Worm (Caenorhabditis elegans) whole organism, L1 larva: ENCODE measurements around the gene gadr-3.

Experiments
- C04F5.9 ChIP-seq: sonication (generic microtip); optimal IDR thresholded peaks from 2 replicates; lab custom pipeline; 2016; ENCODE audit warnings: missing genetic modification characterization, missing compliant biosample characterization
- C16A3.4 ChIP-seq: fragments of 150-350 bp; optimal IDR thresholded peaks from 2 replicates; lab custom pipeline; 2014; ENCODE audit warnings: missing biosample characterization, missing genetic modification characterization
- aha-1 ChIP-seq: fragments of 150-350 bp; optimal IDR thresholded peaks from 2 replicates; lab custom pipeline; 2014; ENCODE audit warnings: missing biosample characterization, missing genetic modification characterization
- ama-1 ChIP-seq: fragments of 150-350 bp; optimal IDR thresholded peaks from 2 replicates; lab custom pipeline; 2014
- ceh-63 ChIP-seq: fragments of 200-800 bp; sonication (Bioruptor generic); optimal IDR thresholded peaks from 2 replicates; lab custom pipeline; 2018; ENCODE audit warnings: mild to moderate bottlenecking, missing genetic modification characterization, missing compliant biosample characterization
- ceh-8 ChIP-seq: fragments of 200-800 bp; sonication (Bioruptor generic); optimal IDR thresholded peaks from 2 replicates; lab custom pipeline; 2018; ENCODE audit warnings: mild to moderate bottlenecking, missing genetic modification characterization, moderate library complexity, missing compliant biosample characterization
- ceh-88 ChIP-seq: fragments of 200-800 bp; sonication (Bioruptor generic); IDR thresholded peaks from 2 replicates; pipeline ENCODE4 v1.3.6; 2022; ENCODE audit warnings: missing genetic modification characterization, missing compliant biosample characterization
- ceh-90 ChIP-seq: sonication (generic microtip); optimal IDR thresholded peaks from 2 replicates; lab custom pipeline; 2016; ENCODE audit warnings: missing genetic modification characterization, missing compliant biosample characterization
- ces-1 ChIP-seq: fragments of 150-350 bp; optimal IDR thresholded peaks from 2 replicates; lab custom pipeline; 2014; ENCODE audit warnings: missing biosample characterization, missing genetic modification reagents, missing genetic modification characterization
- dpl-1 ChIP-seq, 3 experiments: fragments of 150-350 bp in 2 of 3; sonication (generic microtip) in 1 of 3; optimal IDR thresholded peaks; 2 replicates each; lab custom pipeline; 2014 to 2017; ENCODE audit warnings: missing biosample characterization in 3 of 3, missing genetic modification characterization in 3 of 3, missing genetic modification reagents in 3 of 3
- dsc-1 ChIP-seq: sonication (generic microtip); optimal IDR thresholded peaks from 2 replicates; lab custom pipeline; 2016; ENCODE audit warnings: mild to moderate bottlenecking, missing genetic modification characterization, missing compliant biosample characterization
- efl-1 ChIP-seq, 4 experiments: fragments of 150-350 bp; optimal IDR thresholded peaks in 3 of 4; peaks in 1 of 4; 1 replicate in 1 of 4; 2 replicates in 3 of 4; lab custom pipeline; 2014; ENCODE audit warnings: missing biosample characterization in 2 of 4, missing genetic modification characterization in 2 of 4, missing genetic modification reagents in 2 of 4
- egl-13 ChIP-seq: sonication (generic microtip); optimal IDR thresholded peaks from 2 replicates; lab custom pipeline; 2016; ENCODE audit warnings: missing genotype, missing genetic modification reagents, missing genetic modification characterization, missing compliant biosample characterization
- elt-3 ChIP-seq, 6 experiments: fragments of 150-350 bp in 1 of 6; sonication (generic microtip); optimal IDR thresholded peaks; 2 replicates each; lab custom pipeline; 2017 to 2018; ENCODE audit warnings: missing biosample characterization in 6 of 6, missing genetic modification characterization in 6 of 6, inconsistent platforms in 1 of 6
- ets-5 ChIP-seq: fragments of 200-800 bp; sonication (Bioruptor generic); IDR thresholded peaks from 2 replicates; pipeline ENCODE4 v1.3.6; 2022; ENCODE audit warnings: missing genetic modification characterization, missing compliant biosample characterization
- fos-1 ChIP-seq: fragments of 150-350 bp; optimal IDR thresholded peaks from 2 replicates; lab custom pipeline; 2014; ENCODE audit warnings: missing biosample characterization, missing genetic modification characterization
- hlh-17 ChIP-seq: fragments of 200-800 bp; sonication (Bioruptor generic); optimal IDR thresholded peaks from 2 replicates; lab custom pipeline; 2018; ENCODE audit warnings: missing genetic modification characterization, mild to moderate bottlenecking, missing compliant biosample characterization, moderate library complexity, borderline replicate concordance
- hlh-4 ChIP-seq: sonication (generic microtip); optimal IDR thresholded peaks from 2 replicates; lab custom pipeline; 2016; ENCODE audit warnings: mild to moderate bottlenecking, missing genetic modification characterization, missing compliant biosample characterization
- isw-1 ChIP-seq: fragments of 200-800 bp; sonication (Bioruptor generic); IDR thresholded peaks from 2 replicates; pipeline ENCODE4 v1.3.6; 2022; ENCODE audit warnings: missing genetic modification characterization, missing compliant biosample characterization
- jun-1 ChIP-seq: fragments of 150-350 bp; optimal IDR thresholded peaks from 2 replicates; lab custom pipeline; 2014; ENCODE audit warnings: missing biosample characterization, missing genetic modification reagents, missing genetic modification characterization
- lin-15B ChIP-seq: fragments of 150-350 bp; sonication (generic microtip); optimal IDR thresholded peaks from 3 replicates; lab custom pipeline; 2014; ENCODE audit warnings: missing biosample characterization, missing genetic modification characterization
- lin-35 ChIP-seq, 2 experiments: fragments of 150-350 bp; optimal IDR thresholded peaks; 2 replicates each; lab custom pipeline; 2014; ENCODE audit warnings: missing biosample characterization in 2 of 2, missing genetic modification characterization in 2 of 2, missing genetic modification reagents in 2 of 2
- lin-39 ChIP-seq: fragments of 150-350 bp; optimal IDR thresholded peaks from 2 replicates; lab custom pipeline; 2014; ENCODE audit warnings: missing biosample characterization, missing genetic modification reagents, missing genetic modification characterization
- lir-3 ChIP-seq: sonication (generic microtip); optimal IDR thresholded peaks from 2 replicates; lab custom pipeline; 2016; ENCODE audit warnings: mild to moderate bottlenecking, missing genetic modification characterization, moderate library complexity, missing compliant biosample characterization; ENCODE audit not compliant: poor library complexity
- lsy-2 ChIP-seq, 2 experiments: fragments of 150-350 bp; optimal IDR thresholded peaks; 2 replicates each; lab custom pipeline; 2014; ENCODE audit warnings: missing biosample characterization in 2 of 2, missing genetic modification characterization in 2 of 2
- nhr-11 ChIP-seq: fragments of 150-350 bp; optimal IDR thresholded peaks from 2 replicates; lab custom pipeline; 2014; ENCODE audit warnings: missing biosample characterization, missing genetic modification characterization
- nhr-28 ChIP-seq: fragments of 150-350 bp; optimal IDR thresholded peaks from 2 replicates; lab custom pipeline; 2014; ENCODE audit warnings: missing biosample characterization, missing genetic modification characterization
- nhr-47 ChIP-seq: sonication (generic microtip); optimal IDR thresholded peaks from 2 replicates; lab custom pipeline; 2016; ENCODE audit warnings: mild to moderate bottlenecking, missing genetic modification characterization, moderate library complexity, missing compliant biosample characterization
- nhr-71 ChIP-seq: sonication (generic microtip); optimal IDR thresholded peaks from 2 replicates; lab custom pipeline; 2016; ENCODE audit warnings: mild to moderate bottlenecking, missing genetic modification characterization, moderate library complexity, missing compliant biosample characterization
- nhr-85 ChIP-seq: sonication (generic microtip); peaks from one replicate; lab custom pipeline; 2016; ENCODE audit warnings: missing genetic modification characterization, inconsistent platforms, missing compliant biosample characterization
- pag-3 ChIP-seq: sonication (generic microtip); optimal IDR thresholded peaks from 2 replicates; lab custom pipeline; 2017; ENCODE audit warnings: missing genetic modification characterization, mild to moderate bottlenecking, missing compliant biosample characterization, antibody characterized with exemption, borderline replicate concordance; ENCODE audit not compliant: insufficient read depth
- pqm-1 ChIP-seq: sonication (generic microtip); optimal IDR thresholded peaks from 3 replicates; lab custom pipeline; 2017; ENCODE audit warnings: missing biosample characterization, missing genetic modification characterization
- skn-1 ChIP-seq: fragments of 150-350 bp; optimal IDR thresholded peaks from 2 replicates; lab custom pipeline; 2014; ENCODE audit warnings: missing biosample characterization, missing genetic modification characterization
- snu-23 ChIP-seq: sonication (generic microtip); optimal IDR thresholded peaks from 2 replicates; lab custom pipeline; 2016; ENCODE audit warnings: missing genetic modification characterization, missing compliant biosample characterization
- sup-37 ChIP-seq: fragments of 200-800 bp; sonication (Bioruptor generic); optimal IDR thresholded peaks from 2 replicates; lab custom pipeline; 2018; ENCODE audit warnings: mild to moderate bottlenecking, missing genetic modification characterization, missing compliant biosample characterization
- tbx-2 ChIP-seq: sonication (generic microtip); optimal IDR thresholded peaks from 2 replicates; lab custom pipeline; 2016; ENCODE audit warnings: missing genetic modification characterization, missing compliant biosample characterization
- tlp-1 ChIP-seq: fragments of 150-350 bp; optimal IDR thresholded peaks from 2 replicates; lab custom pipeline; 2014; ENCODE audit warnings: missing biosample characterization, missing genetic modification characterization
- unc-86 ChIP-seq: sonication (generic microtip); optimal IDR thresholded peaks from 2 replicates; lab custom pipeline; 2016; ENCODE audit warnings: missing genetic modification characterization, missing compliant biosample characterization
- xbp-1 ChIP-seq: sonication (generic microtip); optimal IDR thresholded peaks from 2 replicates; lab custom pipeline; 2016; ENCODE audit warnings: missing genetic modification characterization, missing compliant biosample characterization
- zip-4 ChIP-seq: fragments of 200-800 bp; sonication (Bioruptor generic); optimal IDR thresholded peaks from 2 replicates; lab custom pipeline; 2018; ENCODE audit warnings: mild to moderate bottlenecking, missing genetic modification characterization, moderate library complexity, missing compliant biosample characterization

The gadr-3 gene

ce11 chrIII:6248064-6248687 lies 37.6 kb downstream of the gadr-3 start, which contains the start of the genes gen-1 and stt-3:
gen-1 (minus strand) TSS chrIII:6248158.
stt-3 (plus strand) TSS chrIII:6248637.
- TF ChIP-seq hlh-4 (tag; lab: Kevin White, UChicago) = no peak
- no peak for TF ChIP-seq ces-1 (GFP tag; lab: Kevin White, UChicago)
- no peak for TF ChIP-seq C16A3.4 (tag; lab: Kevin White, UChicago)
- no peak for TF ChIP-seq ceh-88 (GFP tag; lab: Robert Waterston, UW)
- TF ChIP-seq elt-3 (tag; optimal IDR thresholded peaks at IDR 0.05; lab: Kevin White, UChicago) = no peak
- TF ChIP-seq lin-39 (tag; lab: Kevin White, UChicago) = no peak
- TF ChIP-seq efl-1 (optimal IDR thresholded peaks at IDR 0.05; lab: Kevin White, UChicago) = peak; percentile 46 to 50
- peak; percentile 21 to 90 for TF ChIP-seq efl-1 (GFP tag; optimal IDR thresholded peaks at IDR 0.05 in 1 of 2; lab: Kevin White, UChicago)
- TF ChIP-seq unc-86 (tag; lab: Kevin White, UChicago) = no peak
- TF ChIP-seq ets-5 (GFP tag; lab: Robert Waterston, UW) = no peak
- TF ChIP-seq fos-1 = no peak
- peak; percentile 1 for TF ChIP-seq lin-15B (tag; lab: Kevin White, UChicago)
- peak; percentile 2 for TF ChIP-seq xbp-1 (tag; lab: Kevin White, UChicago)
- TF ChIP-seq ceh-8 (GFP tag; lab: Kevin White, UChicago) = no peak
- TF ChIP-seq skn-1 (tag; lab: Kevin White, UChicago) = no peak
- no peak for TF ChIP-seq nhr-85
- TF ChIP-seq lir-3 (tag; lab: Kevin White, UChicago) = no peak
- TF ChIP-seq lin-35 (GFP tag; optimal IDR thresholded peaks at IDR 0.05; lab: Kevin White, UChicago) = peak; percentile 2 to 65
- TF ChIP-seq C04F5.9 (tag; lab: Kevin White, UChicago) = no peak
- TF ChIP-seq ceh-63 (GFP tag; lab: Kevin White, UChicago) = no peak
- peak in 2 of 3 experiments; percentile 42 to 56 for TF ChIP-seq dpl-1 (GFP tag; optimal IDR thresholded peaks at IDR 0.05; lab: Kevin White, UChicago)
- TF ChIP-seq lsy-2 (tag; optimal IDR thresholded peaks at IDR 0.05; lab: Kevin White, UChicago) = peak in 1 of 2 experiments; percentile 48
- no peak for TF ChIP-seq nhr-11 (tag; lab: Kevin White, UChicago)
- TF ChIP-seq nhr-47 (tag; lab: Kevin White, UChicago) = no peak
- no peak for TF ChIP-seq pag-3 (tag; lab: Kevin White, UChicago)
- no peak for TF ChIP-seq isw-1 (GFP tag; lab: Robert Waterston, UW)
- no peak for TF ChIP-seq egl-13 (tag; lab: Kevin White, UChicago)
- TF ChIP-seq, all 84 proteins: peak for 6

DNA sequence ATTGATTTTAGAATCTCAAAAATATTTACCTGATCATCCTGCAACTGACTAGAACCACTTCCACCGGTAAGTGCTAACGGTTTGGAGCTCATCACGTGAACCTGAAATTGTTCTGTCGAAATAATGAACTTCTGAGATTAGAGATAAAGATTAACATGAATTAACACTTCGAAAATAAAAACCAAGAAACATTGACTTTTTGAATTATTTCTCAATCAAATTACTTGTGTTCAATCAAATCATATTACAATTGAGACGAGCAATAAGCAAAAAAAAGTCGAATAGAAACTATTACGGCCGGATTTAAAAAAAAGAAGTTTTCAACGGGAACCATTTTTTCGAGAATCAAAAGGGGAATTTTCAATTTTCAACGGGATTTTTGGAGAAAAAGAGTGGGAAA lies 40.1 kb downstream of the gadr-3 start, which contains the start of gene bcas-2:
bcas-2 (minus strand) TSS at position 101 of the 400 bp plus-strand sequence.
- no peak for TF ChIP-seq dsc-1 (tag; lab: Kevin White, UChicago)
- no peak for TF ChIP-seq egl-13 (tag; lab: Kevin White, UChicago)
- TF ChIP-seq hlh-17 = no peak
- TF ChIP-seq sup-37 (GFP tag; lab: Kevin White, UChicago) = no peak
- no peak for TF ChIP-seq tbx-2
- no peak for TF ChIP-seq nhr-71 (tag; lab: Kevin White, UChicago)
- TF ChIP-seq pag-3 (tag; lab: Kevin White, UChicago) = no peak
- no peak for TF ChIP-seq tlp-1 (tag; lab: Kevin White, UChicago)

DNA sequence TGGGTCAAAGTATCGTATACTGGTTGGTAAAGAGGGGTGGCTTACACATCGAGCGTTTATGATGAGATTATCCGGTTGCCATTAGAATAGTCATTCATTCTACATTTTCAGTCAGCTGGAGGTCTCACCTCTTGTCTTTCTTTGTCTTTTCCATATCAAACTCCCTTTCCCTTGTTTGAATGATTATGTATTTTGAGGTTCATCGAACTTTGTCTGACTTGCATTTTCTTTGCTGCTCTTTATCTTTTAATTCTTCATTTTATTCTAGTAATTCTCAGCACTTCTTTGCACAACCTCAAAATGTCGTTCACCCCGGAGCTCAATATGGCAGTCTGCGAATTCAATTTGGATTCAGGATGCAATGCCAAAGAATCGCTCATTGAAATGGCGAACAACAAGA lies 45.3 kb downstream of the gadr-3 start, which contains the start of gene T12A2.3:
T12A2.3 (plus strand) TSS at position 301 of the 400 bp plus-strand sequence.
- TF ChIP-seq jun-1 = no peak
- TF ChIP-seq pqm-1 (tag; lab: Kevin White, UChicago) = no peak
- no peak for TF ChIP-seq nhr-85
- no peak for TF ChIP-seq ces-1 (GFP tag; lab: Kevin White, UChicago)
- no peak for TF ChIP-seq isw-1 (GFP tag; lab: Robert Waterston, UW)
- no peak for TF ChIP-seq lin-39 (tag; lab: Kevin White, UChicago)
- TF ChIP-seq tlp-1 (tag; lab: Kevin White, UChicago) = no peak
- TF ChIP-seq lir-3 (tag; lab: Kevin White, UChicago) = no peak
- TF ChIP-seq aha-1 = no peak
- no peak for TF ChIP-seq snu-23 (GFP tag; lab: Kevin White, UChicago)
- TF ChIP-seq ceh-63 (GFP tag; lab: Kevin White, UChicago) = no peak
- TF ChIP-seq ceh-90 (tag; lab: Kevin White, UChicago) = no peak
- no peak for TF ChIP-seq zip-4 (GFP tag; lab: Kevin White, UChicago)
- TF ChIP-seq ama-1 = no peak
- no peak for TF ChIP-seq nhr-28 (tag; lab: Kevin White, UChicago)
- no peak for TF ChIP-seq tbx-2
- TF ChIP-seq, all 84 proteins: peak for 0
